Worm (Caenorhabditis elegans) whole organism, dauer: ENCODE results near the gene ZK686.1.

ENCODE experiments used
- unc-62 ChIP-seq: sonication (generic microtip); optimal IDR thresholded peaks from 2 replicates; lab custom pipeline; 2017; ENCODE audit warnings: missing biosample characterization, missing genetic modification reagents, missing genetic modification characterization

ZK686.1 gene

DNA sequence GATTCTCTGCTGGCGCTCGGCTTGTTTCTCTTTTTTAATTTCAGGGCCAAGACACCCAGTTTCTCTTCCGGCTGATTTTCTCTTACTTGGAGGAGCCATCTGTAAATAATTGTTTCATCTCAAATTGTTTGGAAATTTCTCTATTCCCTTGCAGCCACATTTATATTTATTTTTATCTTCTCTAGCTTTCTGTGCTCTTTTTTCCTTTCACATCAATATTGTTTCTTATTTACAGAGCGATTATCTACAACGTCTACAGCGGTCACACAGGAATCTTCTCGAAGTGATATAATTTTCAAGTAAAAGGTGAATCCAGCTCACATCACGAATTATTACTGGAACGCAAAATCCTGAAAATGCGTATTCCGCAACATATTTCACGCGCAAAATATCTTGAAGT lies at the start of gene ZK686.1, which contains the start of gene ZK686.6:
ZK686.1 (plus strand) TSS at position 234 of the 400 bp plus-strand sequence.
ZK686.6 (minus strand) TSS at position 101 of the 400 bp plus-strand sequence.
- TF ChIP-seq unc-62 (GFP tag; lab: Kevin White, UChicago): no peak

ce11 chrIII:7723412-7724068 lies 49.4 kb upstream of the ZK686.1 start:
- no peak for TF ChIP-seq unc-62 (GFP tag; lab: Kevin White, UChicago)

DNA sequence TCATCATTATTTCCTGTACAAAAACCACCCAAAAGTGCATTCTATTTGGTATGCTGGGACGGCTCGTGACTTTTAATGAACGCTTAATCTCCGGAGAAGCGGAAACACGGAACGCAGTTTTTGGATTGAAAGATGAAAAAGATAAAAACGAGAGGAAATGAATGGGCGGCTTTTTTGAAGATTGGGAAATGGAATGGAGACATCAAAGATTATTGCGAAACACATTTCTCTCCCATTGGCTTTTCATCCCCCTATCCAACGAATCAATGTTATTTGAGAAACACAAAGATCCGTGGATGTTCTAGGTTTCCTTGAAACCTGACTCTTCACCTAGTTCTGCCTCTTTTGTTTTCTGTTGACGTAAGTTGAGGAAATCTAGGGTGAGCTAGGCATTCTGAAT lies 48.5 kb upstream of the ZK686.1 start:
- no peak for TF ChIP-seq unc-62 (GFP tag; lab: Kevin White, UChicago)

DNA sequence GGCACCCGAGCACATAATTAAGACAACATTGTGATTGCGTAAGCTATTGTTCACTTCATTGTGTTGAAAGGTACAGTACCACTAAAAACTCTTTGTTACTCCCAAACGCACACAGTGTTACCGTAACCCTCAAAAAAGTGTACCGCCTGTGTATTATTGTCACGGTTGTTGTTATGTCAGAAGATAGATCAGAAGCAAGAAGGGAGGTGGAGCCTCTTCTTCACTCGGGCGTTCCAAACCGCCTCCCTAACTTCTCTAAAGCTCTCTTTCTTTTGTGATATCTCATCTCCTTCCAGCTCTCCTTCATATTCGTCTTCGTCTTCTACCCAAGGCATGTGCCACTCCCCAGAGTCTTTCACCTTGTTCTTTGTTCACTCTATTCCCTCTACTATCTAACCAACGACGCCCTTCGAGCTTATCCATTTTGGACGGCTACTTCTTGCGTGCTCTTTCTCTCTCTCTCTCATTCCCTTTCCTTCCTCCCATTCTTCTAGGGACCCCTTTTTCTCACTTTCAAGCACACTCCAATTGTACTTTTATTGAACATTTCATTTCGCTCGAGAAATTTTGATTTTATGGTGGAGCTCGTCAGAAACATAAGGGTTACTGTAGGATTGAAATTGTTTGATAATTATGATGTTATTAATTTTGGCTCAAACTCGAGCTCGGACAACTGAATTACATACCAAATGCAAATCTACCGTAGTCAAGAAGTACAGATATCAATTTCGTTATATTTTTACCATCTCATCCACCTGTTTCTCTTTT lies 47.3 kb upstream of the ZK686.1 start:
- no peak for TF ChIP-seq unc-62 (GFP tag; lab: Kevin White, UChicago)

ce11 chrIII:7726500-7726899 lies 46.4 kb upstream of the ZK686.1 start:
- no peak for TF ChIP-seq unc-62 (GFP tag; lab: Kevin White, UChicago)

- TF ChIP-seq unc-62 (GFP tag; lab: Kevin White, UChicago): no peak
These were observed 44.4 kb upstream of the ZK686.1 start for ce11 chrIII:7728494-7728893.

DNA sequence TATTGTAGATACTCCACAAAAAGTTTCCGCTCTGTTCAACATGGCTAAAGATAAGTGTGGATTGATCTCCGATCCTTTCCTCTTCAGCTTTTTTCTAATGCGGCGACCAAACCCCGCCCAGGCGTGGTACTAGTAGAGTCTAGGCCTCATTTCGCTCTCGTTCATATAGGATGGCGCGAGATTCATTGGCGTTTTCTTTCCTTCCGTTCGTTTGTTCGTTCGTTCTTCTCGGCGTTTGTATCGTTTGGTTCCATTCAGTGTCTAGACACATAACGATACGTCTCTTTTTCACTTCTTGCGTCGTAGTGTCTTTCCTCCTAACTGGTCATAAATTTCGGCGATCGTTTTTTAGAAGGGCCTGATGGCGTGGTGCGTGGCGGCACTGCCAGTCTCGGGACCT lies 43.9 kb upstream of the ZK686.1 start:
- TF ChIP-seq unc-62 (GFP tag; lab: Kevin White, UChicago): no peak

- no peak for TF ChIP-seq unc-62 (GFP tag; lab: Kevin White, UChicago)
These were observed 43.3 kb upstream of the ZK686.1 start, which contains the start of gene ZK112.4 for ce11 chrIII:7729534-7730061. TSS of gene ZK112.4 (minus strand) at chrIII:7730011.

- no peak for TF ChIP-seq unc-62 (GFP tag; lab: Kevin White, UChicago)
These were observed 42.6 kb upstream of the ZK686.1 start for ce11 chrIII:7730331-7730730.

ce11 chrIII:7731085-7731484 lies 41.8 kb upstream of the ZK686.1 start:
- TF ChIP-seq unc-62 (GFP tag; lab: Kevin White, UChicago): no peak

DNA sequence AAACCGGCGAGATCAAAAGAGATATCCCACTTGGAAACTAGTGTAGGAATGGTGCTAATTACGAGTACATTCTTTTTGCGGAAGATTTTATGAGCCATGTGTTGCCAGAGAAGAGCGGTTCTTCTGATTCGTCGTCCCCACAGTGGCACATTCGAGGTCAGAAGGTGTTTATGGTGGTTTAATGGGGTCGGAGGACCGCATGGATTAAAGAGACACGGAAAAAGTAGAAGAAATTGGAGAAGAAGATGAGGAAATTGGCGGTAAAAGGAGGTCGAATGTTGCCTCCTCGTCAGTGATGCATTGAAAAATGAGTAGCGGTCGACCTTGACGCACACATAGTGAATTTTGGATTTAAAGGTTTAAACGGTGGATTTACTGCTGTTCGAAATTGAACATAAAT lies 39.4 kb upstream of the ZK686.1 start:
- no peak for TF ChIP-seq unc-62 (GFP tag; lab: Kevin White, UChicago)

ce11 chrIII:7734105-7734504 lies 38.8 kb upstream of the ZK686.1 start:
- TF ChIP-seq unc-62 (GFP tag; lab: Kevin White, UChicago): no peak

DNA sequence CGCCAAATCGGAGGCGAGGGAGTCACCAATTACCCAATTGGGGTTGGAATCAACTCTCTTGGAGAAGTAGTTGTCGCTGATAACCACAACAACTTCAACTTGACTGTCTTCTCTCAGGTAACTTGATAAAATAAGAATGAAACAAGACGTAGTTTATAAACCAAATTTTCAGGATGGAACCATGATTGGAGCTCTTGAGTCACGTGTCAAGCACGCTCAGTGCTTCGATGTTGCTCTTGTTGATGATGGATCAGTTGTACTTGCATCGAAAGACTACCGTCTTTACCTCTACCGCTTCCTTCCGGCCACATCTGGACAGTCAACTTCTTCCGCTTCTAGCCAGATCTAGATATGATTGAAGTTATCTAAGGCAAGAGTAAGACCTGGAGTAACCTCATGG lies 36.9 kb upstream of the ZK686.1 start:
- no peak for TF ChIP-seq unc-62 (GFP tag; lab: Kevin White, UChicago)

ce11 chrIII:7736806-7737205 lies 36.1 kb upstream of the ZK686.1 start:
- TF ChIP-seq unc-62 (GFP tag; lab: Kevin White, UChicago): no peak

- TF ChIP-seq unc-62 (GFP tag; lab: Kevin White, UChicago): no peak
These were observed 35.2 kb upstream of the ZK686.1 start for ce11 chrIII:7737646-7738258.

DNA sequence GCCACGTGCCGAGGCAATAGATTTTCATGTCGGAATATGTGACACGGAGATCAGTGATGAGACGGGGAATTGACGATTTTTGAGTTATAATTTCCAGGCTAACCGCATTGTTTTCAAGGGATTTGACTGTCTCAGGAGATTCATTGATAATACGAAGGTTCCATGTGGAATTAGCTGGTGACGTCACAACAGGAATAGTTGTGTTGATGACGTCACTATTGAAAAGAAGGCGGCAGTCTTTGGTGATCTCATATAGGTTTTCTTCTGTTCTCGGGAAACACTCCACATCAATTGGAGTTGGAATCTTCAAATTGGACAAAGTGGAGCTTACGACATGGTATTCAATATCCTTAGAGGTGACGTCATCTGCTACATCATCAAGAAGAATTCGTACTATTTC lies 29.8 kb upstream of the ZK686.1 start:
- no peak for TF ChIP-seq unc-62 (GFP tag; lab: Kevin White, UChicago)
